Fruit fly (Drosophila melanogaster) whole organism, embryonic: Measurements from ENCODE around the gene Sys1.

Experiments used
- Awh ChIP-seq: fragments of 200-800 bp; sonication (Bioruptor generic); IDR thresholded peaks from 2 replicates; pipeline ENCODE4, ENCODE4 v1.3.6; 2022; ENCODE audit warnings: missing biosample characterization, missing genetic modification characterization
- CG14667 ChIP-seq: fragments of 200-800 bp; sonication (Bioruptor generic); IDR thresholded peaks from 2 replicates; pipeline ENCODE4 v1.3.6; 2022; ENCODE audit warnings: missing biosample characterization, missing genetic modification characterization
- CG16779 ChIP-seq: fragments of 200-800 bp; sonication (Bioruptor generic); IDR thresholded peaks from 2 replicates; pipeline ENCODE4 v1.3.6; 2022; ENCODE audit warnings: missing biosample characterization, missing genetic modification characterization
- CG17186 ChIP-seq: fragments of 200-800 bp; sonication (Bioruptor generic); optimal IDR thresholded peaks from 3 replicates; lab custom pipeline; 2017; ENCODE audit warnings: missing biosample characterization, missing genetic modification reagents, missing genetic modification characterization
- CG2129 ChIP-seq: fragments of 200-800 bp; sonication (Bioruptor generic); IDR thresholded peaks from 2 replicates; pipeline ENCODE4 v1.3.6; 2022; ENCODE audit warnings: missing biosample characterization, missing genetic modification characterization; ENCODE audit not compliant: partially characterized antibody
- CG33557 ChIP-seq: fragments of 200-800 bp; sonication (Bioruptor generic); optimal IDR thresholded peaks from 2 replicates; lab custom pipeline; 2019; ENCODE audit warnings: missing biosample characterization, mild to moderate bottlenecking, missing genetic modification characterization, moderate library complexity
- CG4328 ChIP-seq: fragments of 200-800 bp; sonication (Bioruptor generic); optimal IDR thresholded peaks from 3 replicates; lab custom pipeline; 2017; ENCODE audit warnings: missing biosample characterization, missing genetic modification reagents, missing genetic modification characterization
- CG4404 ChIP-seq: fragments of 200-800 bp; sonication (Bioruptor generic); IDR thresholded peaks from 2 replicates; pipeline ENCODE4 v1.3.6; 2022; ENCODE audit warnings: missing biosample characterization, missing genetic modification characterization
- CG5180 ChIP-seq: fragments of 200-800 bp; sonication (Bioruptor generic); optimal IDR thresholded peaks from 3 replicates; lab custom pipeline; 2017; ENCODE audit warnings: missing biosample characterization, missing genetic modification characterization, mild to moderate bottlenecking, moderate library complexity, missing genetic modification reagents
- CG5953 ChIP-seq: fragments of 200-800 bp; sonication (Bioruptor generic); IDR thresholded peaks from 2 replicates; pipeline ENCODE4 v1.3.6; 2022; ENCODE audit warnings: missing biosample characterization, missing genetic modification characterization
- CG8290 ChIP-seq, 3 experiments: fragments of 200-800 bp; sonication (Bioruptor generic); optimal IDR thresholded peaks; 2 replicates each; lab custom pipeline; 2016 to 2019; ENCODE audit warnings: missing biosample characterization in 3 of 3, missing genetic modification characterization in 3 of 3, mild to moderate bottlenecking in 2 of 3, moderate library complexity in 1 of 3
- Dip3 ChIP-seq: fragments of 200-800 bp; sonication (Bioruptor generic); optimal IDR thresholded peaks from 3 replicates; lab custom pipeline; 2016; ENCODE audit warnings: missing biosample characterization, missing genetic modification characterization
- Dref ChIP-seq: fragments of 200-800 bp; sonication (Bioruptor generic); IDR thresholded peaks from 2 replicates; pipeline ENCODE4 v1.3.6; 2022; ENCODE audit warnings: missing biosample characterization, missing genetic modification characterization
- Fer1 ChIP-seq: fragments of 200-800 bp; sonication (Bioruptor generic); optimal IDR thresholded peaks from 2 replicates; lab custom pipeline; 2017; ENCODE audit warnings: missing biosample characterization, mild to moderate bottlenecking, missing genetic modification characterization
- GATAe ChIP-seq: fragments of 200-800 bp; sonication (Bioruptor generic); conservative IDR thresholded peaks from 2 replicates; pipeline ENCODE4 v1.3.6; 2022; ENCODE audit warnings: missing biosample characterization, missing genetic modification characterization
- Gsc ChIP-seq: fragments of 200-800 bp; sonication (Bioruptor generic); IDR thresholded peaks from 2 replicates; pipeline ENCODE4 v1.3.6; 2022; ENCODE audit warnings: missing biosample characterization, missing genetic modification characterization
- H15 ChIP-seq: fragments of 200-800 bp; sonication (Bioruptor generic); IDR thresholded peaks from 3 replicates; pipeline ENCODE4 v1.3.6; 2022; ENCODE audit warnings: missing biosample characterization, missing genetic modification characterization
- HLHmδ ChIP-seq: fragments of 200-800 bp; sonication (Bioruptor generic); optimal IDR thresholded peaks from 2 replicates; lab custom pipeline; 2018; ENCODE audit warnings: missing biosample characterization, mild to moderate bottlenecking, missing genetic modification characterization, moderate library complexity
- NK7.1 ChIP-seq: fragments of 200-800 bp; sonication (Bioruptor generic); optimal IDR thresholded peaks from 3 replicates; lab custom pipeline; 2016; ENCODE audit warnings: missing biosample characterization, missing genetic modification characterization
- Nf-YA ChIP-seq: fragments of 200-800 bp; sonication (Bioruptor generic); IDR thresholded peaks from 2 replicates; pipeline ENCODE4 v1.3.6; 2022; ENCODE audit warnings: missing biosample characterization, missing genetic modification characterization
- Opbp ChIP-seq: fragments of 200-800 bp; sonication (Bioruptor generic); IDR thresholded peaks from 3 replicates; pipeline ENCODE4 v1.3.6; 2022; ENCODE audit warnings: missing biosample characterization, missing genetic modification characterization; ENCODE audit not compliant: partially characterized antibody
- Poxn ChIP-seq: fragments of 200-800 bp; sonication (Bioruptor generic); IDR thresholded peaks from 2 replicates; pipeline ENCODE4 v1.3.6; 2022; ENCODE audit warnings: missing biosample characterization, missing genetic modification characterization
- Rfx ChIP-seq: fragments of 200-800 bp; sonication (Bioruptor generic); IDR thresholded peaks from 2 replicates; pipeline ENCODE4 v1.3.6; 2022; ENCODE audit warnings: missing biosample characterization, missing genetic modification characterization
- Rx ChIP-seq: fragments of 200-800 bp; sonication (Bioruptor generic); IDR thresholded peaks from 2 replicates; pipeline ENCODE4 v1.3.6; 2022; ENCODE audit warnings: missing biosample characterization, missing genetic modification characterization
- TFAM ChIP-seq: fragments of 200-800 bp; sonication (Bioruptor generic); optimal IDR thresholded peaks from 2 replicates; lab custom pipeline; 2017; ENCODE audit warnings: missing biosample characterization, missing genetic modification characterization, inconsistent platforms
- abd-A ChIP-seq: fragments of 200-800 bp; sonication (Bioruptor generic); optimal IDR thresholded peaks from 3 replicates; lab custom pipeline; 2019; ENCODE audit warnings: missing biosample characterization, mild to moderate bottlenecking, missing genetic modification characterization, moderate library complexity
- amos ChIP-seq: fragments of 200-800 bp; sonication (Bioruptor generic); IDR thresholded peaks from 2 replicates; pipeline ENCODE4 v1.3.6; 2022; ENCODE audit warnings: missing biosample characterization, missing genetic modification characterization; ENCODE audit not compliant: partially characterized antibody
- bab2 ChIP-seq: fragments of 200-800 bp; sonication (Bioruptor generic); optimal IDR thresholded peaks from 2 replicates; lab custom pipeline; 2016; ENCODE audit warnings: missing biosample characterization, missing genetic modification characterization
- crp ChIP-seq, 2 experiments: fragments of 200-800 bp; sonication (Bioruptor generic); optimal IDR thresholded peaks; 2 replicates in 1 of 2; 3 replicates in 1 of 2; lab custom pipeline; 2017; ENCODE audit warnings: missing biosample characterization in 2 of 2, missing genetic modification characterization in 2 of 2, mild to moderate bottlenecking in 1 of 2, moderate library complexity in 1 of 2
- esg ChIP-seq: fragments of 200-800 bp; sonication (Bioruptor generic); conservative IDR thresholded peaks from 2 replicates; pipeline ENCODE4 v1.3.6; 2022; ENCODE audit warnings: missing biosample characterization, missing genetic modification characterization
- fru ChIP-seq: fragments of >200 bp; optimal IDR thresholded peaks from 2 replicates; lab custom pipeline; 2017
- ftz-f1 ChIP-seq: fragments of 200-800 bp; sonication (Bioruptor generic); optimal IDR thresholded peaks from 2 replicates; lab custom pipeline; 2016; ENCODE audit warnings: missing biosample characterization, missing genetic modification characterization
- gfzf ChIP-seq: fragments of 200-800 bp; sonication (Bioruptor generic); optimal IDR thresholded peaks from 2 replicates; lab custom pipeline; 2016; ENCODE audit warnings: missing biosample characterization, mild to moderate bottlenecking, missing genetic modification characterization, moderate library complexity
- gro ChIP-seq: fragments of 200-800 bp; sonication (Bioruptor generic); optimal IDR thresholded peaks from 2 replicates; lab custom pipeline; 2016; ENCODE audit warnings: missing biosample characterization, missing genetic modification characterization
- gt ChIP-seq: fragments of 200-800 bp; sonication (Bioruptor generic); IDR thresholded peaks from 2 replicates; pipeline ENCODE4 v1.3.6; 2022; ENCODE audit warnings: missing biosample characterization, missing genetic modification characterization
- inv ChIP-seq: fragments of 200-800 bp; sonication (Bioruptor generic); IDR thresholded peaks from 2 replicates; pipeline ENCODE4 v1.3.6; 2022; ENCODE audit warnings: missing biosample characterization, missing genetic modification characterization; ENCODE audit not compliant: partially characterized antibody
- jing ChIP-seq: fragments of 200-800 bp; sonication (Bioruptor generic); optimal IDR thresholded peaks from 2 replicates; lab custom pipeline; 2018; ENCODE audit warnings: missing biosample characterization, mild to moderate bottlenecking, missing genetic modification characterization
- lab ChIP-seq: fragments of 200-800 bp; sonication (Bioruptor generic); optimal IDR thresholded peaks from 3 replicates; lab custom pipeline; 2017; ENCODE audit warnings: missing biosample characterization, missing genetic modification characterization, mild to moderate bottlenecking, moderate library complexity, missing genetic modification reagents
- lbe ChIP-seq: fragments of 200-800 bp; sonication (Bioruptor generic); optimal IDR thresholded peaks from 2 replicates; lab custom pipeline; 2016; ENCODE audit warnings: missing biosample characterization, mild to moderate bottlenecking, missing genetic modification characterization
- mld ChIP-seq: fragments of 200-800 bp; sonication (Bioruptor generic); IDR thresholded peaks from 3 replicates; pipeline ENCODE4 v1.3.6; 2022; ENCODE audit warnings: missing biosample characterization, missing genetic modification characterization; ENCODE audit not compliant: partially characterized antibody
- nau ChIP-seq: fragments of 200-800 bp; sonication (Bioruptor generic); optimal IDR thresholded peaks from 3 replicates; lab custom pipeline; 2017; ENCODE audit warnings: missing biosample characterization, mild to moderate bottlenecking, missing genetic modification characterization, missing genetic modification reagents
- peb ChIP-seq: fragments of 200-800 bp; sonication (Bioruptor generic); IDR thresholded peaks from 2 replicates; pipeline ENCODE4 v1.3.6; 2022; ENCODE audit warnings: missing biosample characterization, missing genetic modification characterization
- prd ChIP-seq, 3 experiments: fragments of >200 bp in 2 of 3; fragments of 200-800 bp in 1 of 3; sonication (Bioruptor generic) in 1 of 3; optimal IDR thresholded peaks in 2 of 3; IDR thresholded peaks in 1 of 3; 2 replicates in 2 of 3; 3 replicates in 1 of 3; pipeline versions ENCODE4 v1.3.6 to Lab custom; 2017 to 2022; ENCODE audit warnings: missing biosample characterization in 1 of 3, missing genetic modification characterization in 1 of 3
- repo ChIP-seq: fragments of 200-800 bp; sonication (Bioruptor generic); optimal IDR thresholded peaks from 2 replicates; lab custom pipeline; 2016; ENCODE audit warnings: missing biosample characterization, missing genetic modification characterization
- sc ChIP-seq, 3 experiments: fragments of >200 bp in 2 of 3; fragments of 200-800 bp in 1 of 3; sonication (Bioruptor generic) in 1 of 3; optimal IDR thresholded peaks; 2 replicates in 2 of 3; 3 replicates in 1 of 3; lab custom pipeline; 2017; ENCODE audit warnings: mild to moderate bottlenecking in 1 of 3, missing biosample characterization in 1 of 3, missing genetic modification characterization in 1 of 3, missing genetic modification reagents in 1 of 3
- scrt ChIP-seq: fragments of 200-800 bp; sonication (Bioruptor generic); optimal IDR thresholded peaks from 2 replicates; lab custom pipeline; 2018; ENCODE audit warnings: missing biosample characterization, mild to moderate bottlenecking, missing genetic modification characterization, moderate library complexity
- tgo ChIP-seq: fragments of 200-800 bp; sonication (Bioruptor generic); IDR thresholded peaks from 3 replicates; pipeline ENCODE4 v1.3.6; 2022; ENCODE audit warnings: missing biosample characterization, missing genetic modification characterization
- tna ChIP-seq: fragments of 200-800 bp; sonication (Bioruptor generic); IDR thresholded peaks from 2 replicates; pipeline ENCODE4 v1.3.6; 2022; ENCODE audit warnings: missing biosample characterization, missing genetic modification characterization; ENCODE audit not compliant: partially characterized antibody
- vfl ChIP-seq: fragments of 200-800 bp; sonication (Bioruptor generic); optimal IDR thresholded peaks from 2 replicates; lab custom pipeline; 2016; ENCODE audit warnings: missing biosample characterization, missing genetic modification characterization
- zfh1 ChIP-seq: fragments of 200-800 bp; sonication (Bioruptor generic); IDR thresholded peaks from 3 replicates; pipeline ENCODE4 v1.3.6; 2022; ENCODE audit warnings: missing biosample characterization, missing genetic modification characterization

Sys1 gene

DNA sequence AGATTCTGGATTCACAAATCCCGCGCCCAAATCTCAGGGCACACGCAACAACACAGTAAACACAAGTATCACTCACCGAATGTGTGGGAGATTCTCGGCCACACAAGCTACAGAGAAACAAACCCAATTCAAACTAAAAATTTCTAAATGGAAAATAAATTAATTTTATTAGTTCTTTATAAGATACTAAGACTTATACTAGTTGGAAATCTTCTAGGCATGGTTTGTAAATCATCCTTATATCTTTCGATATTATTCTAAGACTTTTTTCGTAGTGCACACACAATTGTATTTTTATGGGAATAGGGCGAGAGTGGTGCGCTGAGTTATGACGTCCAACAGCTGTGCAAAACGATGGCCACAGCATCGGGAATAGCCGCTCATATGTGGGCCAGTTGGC, 33.5 kb upstream of the Sys1 start (continued):
- TF ChIP-seq CG16779 (no peak), tgo (GFP tag; lab: Robert Waterston, UW) (peak; percentile 42; the same call in 2 of the 3 replicates), Dref (GFP tag; lab: Robert Waterston, UW) (no peak), gt (no peak), sc (optimal IDR thresholded peaks at IDR 0.05; lab: Kevin White, UChicago) (no peak), sc (GFP tag; optimal IDR thresholded peaks at IDR 0.05; lab: Kevin White, UChicago) (no peak), ftz-f1 (GFP tag; lab: Kevin White, UChicago) (no peak), Rx (GFP tag; lab: Robert Waterston, UW) (no peak), tna (GFP tag; lab: Robert Waterston, UW) (no peak), CG8290 (GFP tag; optimal IDR thresholded peaks at IDR 0.05; lab: Kevin White, UChicago) (no peak), CG8290 (tag; optimal IDR thresholded peaks at IDR 0.05; lab: Kevin White, UChicago) (no peak), amos (GFP tag; lab: Robert Waterston, UW) (no peak), inv (GFP tag; lab: Robert Waterston, UW) (no peak), esg (GFP tag; lab: Robert Waterston, UW) (no peak), gfzf (GFP tag; lab: Kevin White, UChicago) (no peak), CG5953 (GFP tag; lab: Robert Waterston, UW) (no peak), scrt (no peak), fru (lab: Kevin White, UChicago) (no peak), CG4404 (GFP tag; lab: Robert Waterston, UW) (no peak), repo (no peak), CG17186 (GFP tag; lab: Kevin White, UChicago) (no peak), Dip3 (no peak), Gsc (no peak), prd (optimal IDR thresholded peaks at IDR 0.05; lab: Kevin White, UChicago) (no peak), prd (GFP tag; IDR thresholded peaks at IDR 0.05; lab: Robert Waterston, UW) (peak; percentile 34; the same call in 1 of the 3 replicates), zfh1 (GFP tag; lab: Robert Waterston, UW) (0 out of 3 replicates have a peak, but pooled peaks have one; percentile 40), crp (GFP tag; optimal IDR thresholded peaks at IDR 0.05; lab: Kevin White, UChicago) (no peak), NK7.1 (no peak), CG5180 (GFP tag; lab: Kevin White, UChicago) (no peak), vfl (GFP tag; lab: Kevin White, UChicago) (no peak), abd-A (no peak), CG4328 (GFP tag; lab: Kevin White, UChicago) (no peak), Opbp (GFP tag; lab: Robert Waterston, UW) (no peak), Rfx (GFP tag; lab: Robert Waterston, UW) (0 out of 2 replicates have a peak, but pooled peaks have one; percentile 18), H15 (GFP tag; lab: Robert Waterston, UW) (no peak), CG2129 (no peak), TFAM (GFP tag; lab: Kevin White, UChicago) (no peak), CG33557 (no peak), gro (GFP tag; lab: Kevin White, UChicago) (no peak), CG14667 (GFP tag; lab: Robert Waterston, UW) (no peak), jing (GFP tag; lab: Kevin White, UChicago) (no peak), peb (no peak), lab (GFP tag; lab: Kevin White, UChicago) (peak; percentile 42), lbe (GFP tag; lab: Kevin White, UChicago) (no peak), GATAe (GFP tag; lab: Robert Waterston, UW) (no peak), nau (GFP tag; lab: Kevin White, UChicago) (peak; percentile 11), Awh (GFP tag; lab: Robert Waterston, UW) (no peak), mld (GFP tag; lab: Robert Waterston, UW) (no peak), Nf-YA (GFP tag; lab: Robert Waterston, UW) (no peak), HLHmδ (no peak), Poxn (GFP tag; lab: Robert Waterston, UW) (no peak), Fer1 (GFP tag; lab: Kevin White, UChicago) (no peak), bab2 (GFP tag; lab: Kevin White, UChicago) (no peak)
